Worm (Caenorhabditis elegans) whole organism, L2 larva: ENCODE results near the gene srz-54.

Experiments used
- aly-2 ChIP-seq: fragments of 150-350 bp; optimal IDR thresholded peaks from 2 replicates; lab custom pipeline; 2014; ENCODE audit warnings: missing biosample characterization, missing genetic modification characterization
- ama-1 ChIP-seq: fragments of 150-350 bp; optimal IDR thresholded peaks from 2 replicates; lab custom pipeline; 2018; ENCODE audit warnings: inconsistent platforms
- egl-27 ChIP-seq: sonication (generic microtip); optimal IDR thresholded peaks from 3 replicates; lab custom pipeline; 2017; ENCODE audit warnings: missing biosample characterization, missing genetic modification reagents, missing genetic modification characterization
- elt-3 ChIP-seq: sonication (generic microtip); optimal IDR thresholded peaks from 2 replicates; lab custom pipeline; 2017; ENCODE audit warnings: missing biosample characterization, missing genetic modification characterization
- mdl-1 ChIP-seq, 2 experiments: fragments of 150-350 bp in 1 of 2; sonication (generic microtip) in 1 of 2; optimal IDR thresholded peaks; 2 replicates each; lab custom pipeline; 2017; ENCODE audit warnings: missing biosample characterization in 2 of 2, missing genetic modification characterization in 2 of 2
- nhr-237 ChIP-seq: fragments of 150-350 bp; optimal IDR thresholded peaks from 2 replicates; lab custom pipeline; 2014; ENCODE audit warnings: missing biosample characterization, missing genetic modification characterization
- nhr-25 ChIP-seq: fragments of 150-350 bp; sonication (generic microtip); optimal IDR thresholded peaks from 3 replicates; lab custom pipeline; 2014; ENCODE audit warnings: missing biosample characterization, missing genetic modification characterization
- nhr-77 ChIP-seq: fragments of 150-350 bp; optimal IDR thresholded peaks from 2 replicates; lab custom pipeline; 2014; ENCODE audit warnings: missing biosample characterization, missing genetic modification characterization
- unc-39 ChIP-seq: fragments of 150-350 bp; optimal IDR thresholded peaks from 2 replicates; lab custom pipeline; 2014; ENCODE audit warnings: missing biosample characterization, missing genetic modification characterization
- unc-62 ChIP-seq: fragments of 150-350 bp; optimal IDR thresholded peaks from 2 replicates; lab custom pipeline; 2014; ENCODE audit warnings: missing biosample characterization, missing genetic modification reagents, missing genetic modification characterization
- zag-1 ChIP-seq: fragments of 150-350 bp; optimal IDR thresholded peaks from 2 replicates; lab custom pipeline; 2014; ENCODE audit warnings: missing biosample characterization, missing genetic modification characterization
- ztf-4 ChIP-seq: fragments of 150-350 bp; optimal IDR thresholded peaks from 2 replicates; lab custom pipeline; 2014; ENCODE audit warnings: missing biosample characterization, missing genetic modification characterization

DNA sequence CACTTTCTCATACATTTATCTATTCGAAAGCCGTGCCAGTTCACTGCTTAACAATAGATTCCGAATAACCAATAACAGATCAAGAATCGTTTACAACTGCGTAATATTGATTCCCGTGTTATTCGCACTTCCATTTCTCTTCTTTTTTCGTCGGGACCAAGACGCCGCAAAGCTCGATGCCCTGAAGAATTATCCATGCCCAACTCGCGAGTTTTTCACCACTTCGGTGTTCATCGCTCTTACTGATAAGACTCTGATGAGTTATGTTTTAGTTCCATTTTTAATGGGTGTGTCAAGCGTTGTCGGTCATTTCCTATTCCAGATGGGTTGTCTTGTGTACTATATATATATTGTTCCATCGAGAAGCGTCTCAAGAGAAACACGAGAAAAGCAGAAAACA lies 7.1 kb upstream of the srz-54 start:
- no peak for TF ChIP-seq unc-39
- no peak for TF ChIP-seq egl-27 (tag; lab: Kevin White, UChicago)
- no peak for TF ChIP-seq nhr-77 (tag; lab: Kevin White, UChicago)
- TF ChIP-seq ama-1 = no peak
- TF ChIP-seq zag-1 (tag; lab: Kevin White, UChicago) = no peak
- TF ChIP-seq nhr-237 (tag; lab: Kevin White, UChicago) = no peak
- no peak for TF ChIP-seq aly-2
- TF ChIP-seq unc-62 (GFP tag; lab: Kevin White, UChicago) = no peak
- no peak for TF ChIP-seq mdl-1 (tag; optimal IDR thresholded peaks at IDR 0.05; lab: Kevin White, UChicago)
- no peak for TF ChIP-seq ztf-4
- TF ChIP-seq elt-3 (tag; lab: Kevin White, UChicago) = no peak
- no peak for TF ChIP-seq nhr-25 (tag; lab: Kevin White, UChicago)
